Worm (Caenorhabditis elegans) whole organism, early embryonic: ENCODE measurements around the gene zak-1.

ENCODE experiments used
- B0310.2 ChIP-seq: sonication (generic microtip); optimal IDR thresholded peaks from 2 replicates; lab custom pipeline; 2016; ENCODE audit warnings: mild to moderate bottlenecking, missing genetic modification characterization, missing compliant biosample characterization
- F13C5.2 ChIP-seq: sonication (generic microtip); optimal IDR thresholded peaks from 2 replicates; lab custom pipeline; 2017; ENCODE audit warnings: mild to moderate bottlenecking, missing genetic modification characterization, inconsistent platforms, missing compliant biosample characterization
- aly-1 ChIP-seq: sonication (generic microtip); optimal IDR thresholded peaks from 2 replicates; lab custom pipeline; 2016; ENCODE audit warnings: missing genetic modification characterization, missing compliant biosample characterization
- ama-1 ChIP-seq: fragments of 150-350 bp; optimal IDR thresholded peaks from 2 replicates; lab custom pipeline; 2014
- ceh-36 ChIP-seq: sonication (generic microtip); optimal IDR thresholded peaks from 2 replicates; lab custom pipeline; 2016; ENCODE audit warnings: missing genetic modification characterization, inconsistent platforms, missing compliant biosample characterization
- flt-1 ChIP-seq: fragments of 200-800 bp; sonication (Bioruptor generic); IDR thresholded peaks from 2 replicates; pipeline ENCODE4 v1.3.6; 2022; ENCODE audit warnings: missing genetic modification characterization, missing compliant biosample characterization
- hmbx-1 ChIP-seq: sonication (generic microtip); optimal IDR thresholded peaks from 2 replicates; lab custom pipeline; 2016; ENCODE audit warnings: mild to moderate bottlenecking, missing genetic modification characterization, missing compliant biosample characterization
- hmg-4 ChIP-seq: fragments of 200-800 bp; sonication (Bioruptor generic); optimal IDR thresholded peaks from 2 replicates; lab custom pipeline; 2018; ENCODE audit warnings: mild to moderate bottlenecking, missing genetic modification characterization, missing compliant biosample characterization
- scrt-1 ChIP-seq: fragments of 200-800 bp; sonication (Bioruptor generic); IDR thresholded peaks from 2 replicates; pipeline ENCODE4 v1.3.6; 2022; ENCODE audit warnings: missing genetic modification characterization, missing compliant biosample characterization
- tbx-11 ChIP-seq: fragments of 200-800 bp; sonication (Bioruptor generic); IDR thresholded peaks from 2 replicates; pipeline ENCODE4 v1.3.6; 2022; ENCODE audit warnings: missing genetic modification characterization, missing compliant biosample characterization
- tbx-37 ChIP-seq: fragments of 200-800 bp; sonication (Bioruptor generic); conservative IDR thresholded peaks from 2 replicates; pipeline ENCODE4 v1.3.6; 2022; ENCODE audit warnings: missing genetic modification reagents, missing genetic modification characterization, missing compliant biosample characterization

DNA sequence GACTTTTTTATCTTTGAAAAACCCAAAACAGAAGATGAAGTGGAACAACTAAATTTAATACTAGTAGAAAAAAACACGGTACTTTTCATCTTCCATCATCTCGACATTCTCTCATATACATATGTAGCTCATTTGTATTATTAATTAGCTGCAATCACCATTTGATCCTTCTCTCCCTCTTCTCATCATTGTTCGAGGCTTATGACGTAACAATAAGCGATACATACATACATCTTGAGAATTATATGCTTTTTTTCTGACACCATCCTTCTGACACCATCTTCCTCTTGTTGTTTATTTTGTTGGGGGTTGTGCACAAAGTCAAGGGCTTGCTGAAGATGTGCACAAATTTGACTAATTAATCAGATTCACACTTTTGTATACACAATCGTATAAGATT lies 19.3 kb downstream of the zak-1 start:
- TF ChIP-seq aly-1 (no peak), hmg-4 (GFP tag; lab: Kevin White, UChicago) (no peak), ama-1 (lab: Kevin White, UChicago) (no peak), flt-1 (no peak), tbx-37 (GFP tag; lab: Robert Waterston, UW) (no peak), hmbx-1 (tag; lab: Kevin White, UChicago) (no peak), ceh-36 (tag; lab: Kevin White, UChicago) (no peak), F13C5.2 (tag; lab: Kevin White, UChicago) (no peak), tbx-11 (no peak), B0310.2 (tag; lab: Kevin White, UChicago) (no peak), scrt-1 (GFP tag; lab: Robert Waterston, UW) (no peak)
